Worm (Caenorhabditis elegans): ENCODE data around the gene C25E10.10.

- no peak for TF ChIP-seq ama-1 (optimal IDR thresholded peaks at IDR 0.05)
- no peak for TF ChIP-seq hlh-30 (tag; optimal IDR thresholded peaks at IDR 0.05; ENCODE audit: insufficient read depth)
- TF ChIP-seq sdc-2 (tag; optimal IDR thresholded peaks at IDR 0.05): no peak
- TF ChIP-seq pqm-1 (tag; optimal IDR thresholded peaks at IDR 0.05): no peak
- TF ChIP-seq rnt-1 (tag; optimal IDR thresholded peaks at IDR 0.05): no peak
- TF ChIP-seq tbx-7 (tag; optimal IDR thresholded peaks at IDR 0.05): no peak
- TF ChIP-seq fkh-10 (GFP tag; optimal IDR thresholded peaks at IDR 0.05): no peak
- no peak for TF ChIP-seq zip-5 (tag; optimal IDR thresholded peaks at IDR 0.05)
- TF ChIP-seq tbx-2 (tag; optimal IDR thresholded peaks at IDR 0.05): no peak
- no peak for TF ChIP-seq ets-4 (tag; optimal IDR thresholded peaks at IDR 0.05)
- no peak for TF ChIP-seq hlh-15 (tag; optimal IDR thresholded peaks at IDR 0.05)
- no peak for TF ChIP-seq pat-9 (tag; optimal IDR thresholded peaks at IDR 0.05)
Observed at ce11 chrV:9069680-9070079, 13.5 kb upstream of the C25E10.10 start, which contains the start of gene T27E4.5.
